Worm (Caenorhabditis elegans) whole organism, L2 larva: ENCODE results near the gene swd-2.1.
A peak's percentile ranks its signal among the peaks of the same experiment; 100 is the strongest.

Source experiments
- C34F6.9 ChIP-seq: fragments of 150-350 bp; optimal IDR thresholded peaks from 2 replicates; lab custom pipeline; 2014; ENCODE audit warnings: missing biosample characterization, missing genetic modification characterization
- F13H6.1 ChIP-seq: sonication (generic microtip); optimal IDR thresholded peaks from 2 replicates; lab custom pipeline; 2016; ENCODE audit warnings: missing genetic modification characterization, missing compliant biosample characterization
- R02D3.7 ChIP-seq: fragments of 150-350 bp; optimal IDR thresholded peaks from 2 replicates; lab custom pipeline; 2014; ENCODE audit warnings: missing biosample characterization, missing genetic modification characterization
- aly-2 ChIP-seq: fragments of 150-350 bp; optimal IDR thresholded peaks from 2 replicates; lab custom pipeline; 2014; ENCODE audit warnings: missing biosample characterization, missing genetic modification characterization
- ama-1 ChIP-seq: fragments of 150-350 bp; optimal IDR thresholded peaks from 2 replicates; lab custom pipeline; 2018; ENCODE audit warnings: inconsistent platforms
- blmp-1 ChIP-seq: sonication (generic microtip); optimal IDR thresholded peaks from 2 replicates; lab custom pipeline; 2017; ENCODE audit warnings: missing genetic modification characterization, mild to moderate bottlenecking, missing compliant biosample characterization, antibody characterized with exemption, moderate library complexity; ENCODE audit not compliant: insufficient read depth
- crh-2 ChIP-seq: sonication (generic microtip); optimal IDR thresholded peaks from 2 replicates; lab custom pipeline; 2017; ENCODE audit warnings: missing biosample characterization, missing genetic modification characterization
- egl-27 ChIP-seq: sonication (generic microtip); optimal IDR thresholded peaks from 3 replicates; lab custom pipeline; 2017; ENCODE audit warnings: missing biosample characterization, missing genetic modification reagents, missing genetic modification characterization
- elt-1 ChIP-seq: fragments of 150-350 bp; optimal IDR thresholded peaks from 2 replicates; lab custom pipeline; 2014; ENCODE audit warnings: missing biosample characterization, missing genetic modification characterization
- elt-3 ChIP-seq: sonication (generic microtip); optimal IDR thresholded peaks from 2 replicates; lab custom pipeline; 2017; ENCODE audit warnings: missing biosample characterization, missing genetic modification characterization
- fos-1 ChIP-seq: fragments of 150-350 bp; optimal IDR thresholded peaks from 2 replicates; lab custom pipeline; 2014; ENCODE audit warnings: missing biosample characterization, missing genetic modification characterization
- gmeb-1 ChIP-seq: fragments of 150-350 bp; optimal IDR thresholded peaks from 2 replicates; lab custom pipeline; 2014; ENCODE audit warnings: missing biosample characterization, missing genetic modification characterization
- lin-11 ChIP-seq: fragments of 150-350 bp; sonication (generic microtip); optimal IDR thresholded peaks from 2 replicates; lab custom pipeline; 2014; ENCODE audit warnings: missing biosample characterization, missing genetic modification characterization, inconsistent platforms, mixed read lengths
- lin-13 ChIP-seq: fragments of 150-350 bp; optimal IDR thresholded peaks from 2 replicates; lab custom pipeline; 2014; ENCODE audit warnings: missing biosample characterization, missing genetic modification reagents, missing genetic modification characterization
- lsy-2 ChIP-seq, 2 experiments: fragments of 150-350 bp in 1 of 2; sonication (generic microtip) in 1 of 2; optimal IDR thresholded peaks; 2 replicates each; lab custom pipeline; 2014 to 2017; ENCODE audit warnings: missing biosample characterization in 2 of 2, missing genetic modification characterization in 2 of 2
- mab-5 ChIP-seq: fragments of 150-350 bp; optimal IDR thresholded peaks from 2 replicates; lab custom pipeline; 2014; ENCODE audit warnings: missing biosample characterization, missing genetic modification characterization
- mdl-1 ChIP-seq, 2 experiments: fragments of 150-350 bp in 1 of 2; sonication (generic microtip) in 1 of 2; optimal IDR thresholded peaks; 2 replicates each; lab custom pipeline; 2017; ENCODE audit warnings: missing biosample characterization in 2 of 2, missing genetic modification characterization in 2 of 2
- nhr-11 ChIP-seq: fragments of 150-350 bp; optimal IDR thresholded peaks from 2 replicates; lab custom pipeline; 2014; ENCODE audit warnings: missing biosample characterization, missing genetic modification characterization
- nhr-129 ChIP-seq: fragments of 150-350 bp; optimal IDR thresholded peaks from 2 replicates; lab custom pipeline; 2014; ENCODE audit warnings: missing biosample characterization, missing genetic modification characterization
- nhr-21 ChIP-seq: fragments of 150-350 bp; optimal IDR thresholded peaks from 2 replicates; lab custom pipeline; 2014; ENCODE audit warnings: missing biosample characterization, missing genetic modification characterization
- nhr-23 ChIP-seq: fragments of 150-350 bp; optimal IDR thresholded peaks from 2 replicates; lab custom pipeline; 2014; ENCODE audit warnings: missing biosample characterization, missing genetic modification reagents, missing genetic modification characterization
- nhr-237 ChIP-seq: fragments of 150-350 bp; optimal IDR thresholded peaks from 2 replicates; lab custom pipeline; 2014; ENCODE audit warnings: missing biosample characterization, missing genetic modification characterization
- nhr-25 ChIP-seq: fragments of 150-350 bp; sonication (generic microtip); optimal IDR thresholded peaks from 3 replicates; lab custom pipeline; 2014; ENCODE audit warnings: missing biosample characterization, missing genetic modification characterization
- nhr-6 ChIP-seq: fragments of 150-350 bp; optimal IDR thresholded peaks from 2 replicates; lab custom pipeline; 2014; ENCODE audit warnings: missing biosample characterization, missing genetic modification characterization
- nhr-77 ChIP-seq: fragments of 150-350 bp; optimal IDR thresholded peaks from 2 replicates; lab custom pipeline; 2014; ENCODE audit warnings: missing biosample characterization, missing genetic modification characterization
- peb-1 ChIP-seq: fragments of 150-350 bp; optimal IDR thresholded peaks from 2 replicates; lab custom pipeline; 2014; ENCODE audit warnings: missing biosample characterization, missing genetic modification characterization
- sem-4 ChIP-seq: fragments of 150-350 bp; optimal IDR thresholded peaks from 2 replicates; lab custom pipeline; 2014; ENCODE audit warnings: missing biosample characterization, missing genetic modification reagents, missing genetic modification characterization
- skn-1 ChIP-seq: sonication (generic microtip); optimal IDR thresholded peaks from 2 replicates; lab custom pipeline; 2017; ENCODE audit warnings: missing biosample characterization, missing genetic modification characterization
- sma-9 ChIP-seq, 2 experiments: fragments of 150-350 bp in 1 of 2; sonication (generic microtip) in 1 of 2; optimal IDR thresholded peaks; 2 replicates each; lab custom pipeline; 2014 to 2016; ENCODE audit warnings: missing genetic modification characterization in 2 of 2, mild to moderate bottlenecking in 1 of 2, missing biosample characterization in 1 of 2, missing compliant biosample characterization in 1 of 2, missing genetic modification reagents in 1 of 2, moderate library complexity in 1 of 2
- snpc-4 ChIP-seq: fragments of 150-350 bp; optimal IDR thresholded peaks from 2 replicates; lab custom pipeline; 2014; ENCODE audit warnings: missing biosample characterization, missing genetic modification characterization
- unc-39 ChIP-seq: fragments of 150-350 bp; optimal IDR thresholded peaks from 2 replicates; lab custom pipeline; 2014; ENCODE audit warnings: missing biosample characterization, missing genetic modification characterization
- unc-55 ChIP-seq: fragments of 150-350 bp; sonication (generic microtip); optimal IDR thresholded peaks from 3 replicates; lab custom pipeline; 2014; ENCODE audit warnings: missing biosample characterization, missing genetic modification reagents, missing genetic modification characterization
- zag-1 ChIP-seq: fragments of 150-350 bp; optimal IDR thresholded peaks from 2 replicates; lab custom pipeline; 2014; ENCODE audit warnings: missing biosample characterization, missing genetic modification characterization
- ztf-1 ChIP-seq: fragments of 200-800 bp; sonication (Bioruptor generic); conservative IDR thresholded peaks from 2 replicates; pipeline ENCODE4 v1.3.6; 2022; ENCODE audit warnings: missing genetic modification characterization, missing compliant biosample characterization
- ztf-11 ChIP-seq: sonication (generic microtip); optimal IDR thresholded peaks from 2 replicates; lab custom pipeline; 2017; ENCODE audit warnings: missing biosample characterization, missing genetic modification characterization

Gene swd-2.1

ce11 chrIV:7817852-7818251 is 42.0 kb downstream of the swd-2.1 start, which contains the start of gene ric-3:
Gene ric-3 (plus strand): TSS chrIV:7818251.
- TF ChIP-seq gmeb-1 = no peak
- TF ChIP-seq mdl-1 (tag; optimal IDR thresholded peaks at IDR 0.05; lab: Kevin White, UChicago) = peak in 1 of 2 experiments; percentile 10
- TF ChIP-seq crh-2 (tag; lab: Kevin White, UChicago) = peak; percentile 68
- TF ChIP-seq unc-55 (GFP tag; lab: Kevin White, UChicago) = peak; percentile 89
- TF ChIP-seq lin-11 (tag; lab: Kevin White, UChicago) = peak; percentile 54
- TF ChIP-seq C34F6.9 (tag; lab: Kevin White, UChicago) = peak; percentile 93
- TF ChIP-seq sem-4 (tag; lab: Kevin White, UChicago) = peak; percentile 71
- TF ChIP-seq nhr-237 (tag; lab: Kevin White, UChicago) = no peak
- no peak for TF ChIP-seq aly-2 (tag; lab: Kevin White, UChicago)
- TF ChIP-seq nhr-11 (tag; lab: Kevin White, UChicago) = no peak
- TF ChIP-seq fos-1 (tag; lab: Kevin White, UChicago) = peak; percentile 38
- peak; percentile 75 for TF ChIP-seq zag-1
- peak; percentile 15 to 79 for TF ChIP-seq lsy-2 (tag; optimal IDR thresholded peaks at IDR 0.05; lab: Kevin White, UChicago)
- peak; percentile 45 for TF ChIP-seq mab-5
- TF ChIP-seq egl-27 (tag; lab: Kevin White, UChicago) = peak; percentile 42
- TF ChIP-seq nhr-129 (tag; lab: Kevin White, UChicago) = peak; percentile 84
- peak; percentile 36 for TF ChIP-seq snpc-4 (tag; lab: Kevin White, UChicago)
- no peak for TF ChIP-seq elt-3 (tag; lab: Kevin White, UChicago)
- TF ChIP-seq nhr-6 (tag; lab: Kevin White, UChicago) = peak; percentile 72
- TF ChIP-seq nhr-21 (tag; lab: Kevin White, UChicago) = peak; percentile 26
- TF ChIP-seq F13H6.1 (tag; lab: Kevin White, UChicago) = peak; percentile 84
- peak; percentile 26 for TF ChIP-seq lin-13 (GFP tag; lab: Kevin White, UChicago)
- TF ChIP-seq sma-9 (GFP tag; optimal IDR thresholded peaks at IDR 0.05; lab: Kevin White, UChicago) = peak; percentile 86
- no peak for TF ChIP-seq sma-9 (tag; optimal IDR thresholded peaks at IDR 0.05; lab: Kevin White, UChicago)
- TF ChIP-seq, all 48 proteins: peak for 18

ce11 chrIV:7822524-7822923 is 46.7 kb downstream of the swd-2.1 start, which contains the start of gene T14A8.2:
Gene T14A8.2 (minus strand): TSS chrIV:7822624.
- TF ChIP-seq peb-1 (tag; lab: Kevin White, UChicago) (no peak), unc-39 (tag; lab: Kevin White, UChicago) (no peak), sma-9 (GFP tag; optimal IDR thresholded peaks at IDR 0.05; lab: Kevin White, UChicago) (no peak), sma-9 (tag; optimal IDR thresholded peaks at IDR 0.05; lab: Kevin White, UChicago) (no peak), nhr-129 (tag; lab: Kevin White, UChicago) (no peak), lin-13 (GFP tag; lab: Kevin White, UChicago) (no peak), nhr-23 (tag; lab: Kevin White, UChicago) (no peak), R02D3.7 (tag; lab: Kevin White, UChicago) (no peak), elt-1 (tag; lab: Kevin White, UChicago) (no peak), blmp-1 (tag; lab: Kevin White, UChicago) (no peak), ama-1 (lab: Kevin White, UChicago) (no peak), egl-27 (tag; lab: Kevin White, UChicago) (no peak), ztf-1 (no peak), ztf-11 (tag; lab: Kevin White, UChicago) (no peak), lin-11 (tag; lab: Kevin White, UChicago) (no peak), gmeb-1 (no peak), skn-1 (tag; lab: Kevin White, UChicago) (no peak)

ce11 chrIV:7824649-7825048 is 48.8 kb downstream of the swd-2.1 start:
- TF ChIP-seq egl-27 (tag; lab: Kevin White, UChicago) (peak; percentile 7), nhr-77 (tag; lab: Kevin White, UChicago) (no peak), lin-13 (GFP tag; lab: Kevin White, UChicago) (no peak), nhr-25 (tag; lab: Kevin White, UChicago) (peak; percentile 54), ama-1 (lab: Kevin White, UChicago) (no peak), ztf-11 (tag; lab: Kevin White, UChicago) (no peak), aly-2 (tag; lab: Kevin White, UChicago) (no peak), nhr-23 (tag; lab: Kevin White, UChicago) (no peak), unc-39 (tag; lab: Kevin White, UChicago) (no peak)
